Worm (Caenorhabditis elegans) whole organism, L4 larva: ENCODE data around the gene C45G9.4.
A peak's percentile ranks its signal among the peaks of the same experiment; 100 is the strongest.

Experiments
- F26F4.8 ChIP-seq: fragments of 200-800 bp; sonication (Bioruptor generic); conservative IDR thresholded peaks from 2 replicates; pipeline ENCODE4 v1.3.6; 2022; ENCODE audit warnings: missing genetic modification characterization, missing compliant biosample characterization
- F37D6.2 ChIP-seq: sonication (generic microtip); optimal IDR thresholded peaks from 2 replicates; lab custom pipeline; 2016; ENCODE audit warnings: mild to moderate bottlenecking, missing genetic modification characterization, missing compliant biosample characterization
- F44E2.7 ChIP-seq: fragments of 200-800 bp; sonication (Bioruptor generic); IDR thresholded peaks from 2 replicates; pipeline ENCODE4 v2.1.2; 2022; ENCODE audit warnings: missing genetic modification characterization, missing compliant biosample characterization
- R02D3.7 ChIP-seq: fragments of 150-350 bp; sonication (generic microtip); optimal IDR thresholded peaks from 3 replicates; lab custom pipeline; 2014; ENCODE audit warnings: missing biosample characterization, missing genetic modification characterization
- T20F7.1 ChIP-seq: fragments of 200-800 bp; sonication (Bioruptor generic); optimal IDR thresholded peaks from 2 replicates; lab custom pipeline; 2018; ENCODE audit warnings: mild to moderate bottlenecking, missing genetic modification characterization, missing compliant biosample characterization
- Y105C5A.15 ChIP-seq: fragments of 200-800 bp; sonication (Bioruptor generic); IDR thresholded peaks from 2 replicates; pipeline ENCODE4 v1.3.6; 2022; ENCODE audit warnings: missing genetic modification characterization, missing compliant biosample characterization
- Y75B8A.6 ChIP-seq: fragments of 200-800 bp; sonication (Bioruptor generic); IDR thresholded peaks from 2 replicates; pipeline ENCODE4 v1.3.6; 2022; ENCODE audit warnings: missing genetic modification reagents, missing genetic modification characterization, missing compliant biosample characterization
- ZK546.5 ChIP-seq, 2 experiments: sonication (generic microtip); optimal IDR thresholded peaks; 2 replicates each; lab custom pipeline; 2017; ENCODE audit warnings: missing biosample characterization in 2 of 2, missing genetic modification characterization in 2 of 2
- aha-1 ChIP-seq: fragments of 150-350 bp; peaks from one replicate; lab custom pipeline; 2014; ENCODE audit warnings: missing biosample characterization, missing genetic modification characterization
- ama-1 ChIP-seq: fragments of 150-350 bp; optimal IDR thresholded peaks from 2 replicates; lab custom pipeline; 2014; ENCODE audit warnings: inconsistent platforms, mixed read lengths
- attf-4 ChIP-seq: sonication (generic microtip); optimal IDR thresholded peaks from 3 replicates; lab custom pipeline; 2017; ENCODE audit warnings: missing biosample characterization, missing genetic modification characterization
- ceh-20 ChIP-seq: fragments of 200-800 bp; sonication (Bioruptor generic); IDR thresholded peaks from 2 replicates; pipeline ENCODE4 v1.3.6; 2022; ENCODE audit warnings: missing genetic modification reagents, missing genetic modification characterization, missing compliant biosample characterization
- ceh-32 ChIP-seq: sonication (generic microtip); optimal IDR thresholded peaks from 2 replicates; lab custom pipeline; 2016; ENCODE audit warnings: mild to moderate bottlenecking, missing genetic modification characterization, missing compliant biosample characterization; ENCODE audit not compliant: poor library complexity
- ces-1 ChIP-seq: fragments of 150-350 bp; sonication (generic microtip); optimal IDR thresholded peaks from 4 replicates; lab custom pipeline; 2014; ENCODE audit warnings: missing biosample characterization, missing genetic modification reagents, missing genetic modification characterization
- dmd-6 ChIP-seq: fragments of 200-800 bp; sonication (Bioruptor generic); IDR thresholded peaks from 2 replicates; pipeline ENCODE4 v1.3.6; 2022; ENCODE audit warnings: missing genetic modification reagents, missing genetic modification characterization, missing compliant biosample characterization
- duxl-1 ChIP-seq: sonication (generic microtip); optimal IDR thresholded peaks from 2 replicates; lab custom pipeline; 2016; ENCODE audit warnings: mild to moderate bottlenecking, missing genetic modification characterization, moderate library complexity, missing compliant biosample characterization; ENCODE audit not compliant: poor library complexity
- gei-8 ChIP-seq: fragments of 200-800 bp; sonication (Bioruptor generic); optimal IDR thresholded peaks from 2 replicates; lab custom pipeline; 2018; ENCODE audit warnings: mild to moderate bottlenecking, missing genetic modification characterization, missing compliant biosample characterization
- hif-1 ChIP-seq, 2 experiments: sonication (generic microtip); optimal IDR thresholded peaks; 2 replicates each; lab custom pipeline; 2016 to 2017; ENCODE audit warnings: missing compliant biosample characterization in 2 of 2, missing genetic modification characterization in 2 of 2, missing genetic modification reagents in 2 of 2, missing genotype in 2 of 2, mild to moderate bottlenecking in 1 of 2
- hlh-11 ChIP-seq: fragments of 200-800 bp; sonication (Bioruptor generic); optimal IDR thresholded peaks from 2 replicates; lab custom pipeline; 2018; ENCODE audit warnings: mild to moderate bottlenecking, missing genetic modification characterization, missing compliant biosample characterization
- hlh-30 ChIP-seq: sonication (generic microtip); optimal IDR thresholded peaks from 2 replicates; lab custom pipeline; 2017; ENCODE audit warnings: antibody characterized with exemption, mild to moderate bottlenecking, missing genetic modification characterization, missing compliant biosample characterization; ENCODE audit not compliant: insufficient read depth
- jun-1 ChIP-seq: fragments of 150-350 bp; optimal IDR thresholded peaks from 2 replicates; lab custom pipeline; 2014; ENCODE audit warnings: missing biosample characterization, missing genetic modification reagents, missing genetic modification characterization
- lin-1 ChIP-seq: fragments of 200-800 bp; sonication (Bioruptor generic); IDR thresholded peaks from 2 replicates; pipeline ENCODE4 v1.3.6; 2022; ENCODE audit warnings: missing genetic modification reagents, missing genetic modification characterization, missing compliant biosample characterization
- lin-15B ChIP-seq: fragments of 150-350 bp; sonication (generic microtip); optimal IDR thresholded peaks from 3 replicates; lab custom pipeline; 2014; ENCODE audit warnings: missing biosample characterization, missing genetic modification characterization
- lin-29 ChIP-seq: fragments of 200-800 bp; sonication (Bioruptor generic); IDR thresholded peaks from 2 replicates; pipeline ENCODE4 v1.3.6; 2022; ENCODE audit warnings: missing genetic modification reagents, missing genetic modification characterization, missing compliant biosample characterization
- lin-38 ChIP-seq: fragments of 200-800 bp; sonication (Bioruptor generic); IDR thresholded peaks from 2 replicates; pipeline ENCODE4 v1.3.6; 2022; ENCODE audit warnings: missing genetic modification reagents, missing genetic modification characterization, missing compliant biosample characterization
- lir-3 ChIP-seq: sonication (generic microtip); optimal IDR thresholded peaks from 2 replicates; lab custom pipeline; 2016; ENCODE audit warnings: mild to moderate bottlenecking, missing genetic modification characterization, missing compliant biosample characterization
- lsy-2 ChIP-seq, 2 experiments: fragments of 150-350 bp in 1 of 2; sonication (generic microtip) in 1 of 2; optimal IDR thresholded peaks; 2 replicates each; lab custom pipeline; 2014 to 2017; ENCODE audit warnings: missing biosample characterization in 2 of 2, missing genetic modification characterization in 2 of 2
- madf-9 ChIP-seq: fragments of 200-800 bp; sonication (Bioruptor generic); conservative IDR thresholded peaks from 2 replicates; pipeline ENCODE4 v1.3.6; 2022; ENCODE audit warnings: missing genetic modification reagents, missing genetic modification characterization, missing compliant biosample characterization
- mep-1 ChIP-seq: fragments of 150-350 bp; sonication (generic microtip); optimal IDR thresholded peaks from 3 replicates; lab custom pipeline; 2014; ENCODE audit warnings: missing biosample characterization, missing genetic modification characterization
- mes-2 ChIP-seq: sonication (generic microtip); optimal IDR thresholded peaks from 2 replicates; lab custom pipeline; 2016; ENCODE audit warnings: missing genotype, mild to moderate bottlenecking, missing genetic modification characterization, missing compliant biosample characterization; ENCODE audit not compliant: poor library complexity, severe bottlenecking
- mxl-3 ChIP-seq: fragments of 200-800 bp; sonication (Bioruptor generic); optimal IDR thresholded peaks from 2 replicates; lab custom pipeline; 2018; ENCODE audit warnings: mild to moderate bottlenecking, missing genetic modification characterization, missing compliant biosample characterization
- nhr-102 ChIP-seq: sonication (generic microtip); optimal IDR thresholded peaks from 2 replicates; lab custom pipeline; 2016; ENCODE audit warnings: mild to moderate bottlenecking, missing genetic modification characterization, moderate library complexity, missing compliant biosample characterization
- nhr-11 ChIP-seq: fragments of 150-350 bp; optimal IDR thresholded peaks from 2 replicates; lab custom pipeline; 2014; ENCODE audit warnings: missing biosample characterization, missing genetic modification characterization
- nhr-237 ChIP-seq: sonication (generic microtip); optimal IDR thresholded peaks from 2 replicates; lab custom pipeline; 2017; ENCODE audit warnings: missing biosample characterization, missing genetic modification characterization
- nhr-25 ChIP-seq: sonication (generic microtip); optimal IDR thresholded peaks from 2 replicates; lab custom pipeline; 2017; ENCODE audit warnings: missing genetic modification characterization, mild to moderate bottlenecking, missing compliant biosample characterization, antibody characterized with exemption, moderate library complexity, borderline replicate concordance; ENCODE audit not compliant: insufficient read depth
- nhr-48 ChIP-seq: sonication (generic microtip); optimal IDR thresholded peaks from 2 replicates; lab custom pipeline; 2016; ENCODE audit warnings: mild to moderate bottlenecking, missing genetic modification characterization, missing compliant biosample characterization
- pha-4 ChIP-seq, 2 experiments: fragments of 150-350 bp in 1 of 2; fragments of 200-800 bp in 1 of 2; sonication (Bioruptor generic) in 1 of 2; IDR thresholded peaks in 1 of 2; optimal IDR thresholded peaks in 1 of 2; 2 replicates each; pipeline versions ENCODE4 v1.3.6 to Lab custom; 2014 to 2022; ENCODE audit warnings: missing genetic modification characterization in 2 of 2, missing genetic modification reagents in 2 of 2, missing biosample characterization in 1 of 2, missing compliant biosample characterization in 1 of 2
- pqm-1 ChIP-seq: sonication (generic microtip); optimal IDR thresholded peaks from 2 replicates; lab custom pipeline; 2017; ENCODE audit warnings: missing biosample characterization, missing genetic modification characterization
- rbr-2 ChIP-seq: sonication (generic microtip); optimal IDR thresholded peaks from 2 replicates; lab custom pipeline; 2016; ENCODE audit warnings: missing genotype, missing genetic modification characterization, missing compliant biosample characterization
- sdz-12 ChIP-seq: fragments of 200-800 bp; sonication (Bioruptor generic); optimal IDR thresholded peaks from 2 replicates; lab custom pipeline; 2018; ENCODE audit warnings: mild to moderate bottlenecking, missing genetic modification characterization, missing compliant biosample characterization
- skn-1 ChIP-seq: fragments of 150-350 bp; optimal IDR thresholded peaks from 2 replicates; lab custom pipeline; 2014; ENCODE audit warnings: missing biosample characterization, missing genetic modification characterization
- spr-1 ChIP-seq: sonication (generic microtip); optimal IDR thresholded peaks from 2 replicates; lab custom pipeline; 2016; ENCODE audit warnings: mild to moderate bottlenecking, missing genetic modification characterization, missing compliant biosample characterization
- tag-97 ChIP-seq: fragments of 200-800 bp; sonication (Bioruptor generic); IDR thresholded peaks from 2 replicates; pipeline ENCODE4 v1.3.6; 2022; ENCODE audit warnings: missing genetic modification characterization, missing compliant biosample characterization
- unc-62 ChIP-seq, 3 experiments: fragments of 150-350 bp in 1 of 3; sonication (generic microtip); optimal IDR thresholded peaks in 2 of 3; peaks in 1 of 3; 1 replicate in 1 of 3; 2 replicates in 2 of 3; lab custom pipeline; 2014 to 2017; ENCODE audit warnings: missing biosample characterization in 3 of 3, missing genetic modification characterization in 3 of 3, missing genetic modification reagents in 3 of 3, missing genotype in 1 of 3
- vab-7 ChIP-seq: fragments of 200-800 bp; sonication (Bioruptor generic); IDR thresholded peaks from 2 replicates; pipeline ENCODE4 v1.3.6; 2022; ENCODE audit warnings: missing genetic modification reagents, missing genetic modification characterization, missing compliant biosample characterization
- ztf-7 ChIP-seq: fragments of 150-350 bp; optimal IDR thresholded peaks from 2 replicates; lab custom pipeline; 2014; ENCODE audit warnings: missing biosample characterization, missing genetic modification characterization

C45G9.4 gene

ce11 chrIII:5077150-5077814 lies 14.8 kb downstream of the C45G9.4 start, which contains the start of gene alh-1 (continued):
- TF ChIP-seq F44E2.7 (GFP tag; lab: Robert Waterston, UW) (no peak), hlh-30 (tag; lab: Kevin White, UChicago) (peak; percentile 21), unc-62 (GFP tag; optimal IDR thresholded peaks at IDR 0.05 in 1 of 2; lab: Kevin White, UChicago) (peak in 1 of 2 experiments; percentile 74), unc-62 (tag; optimal IDR thresholded peaks at IDR 0.05; lab: Kevin White, UChicago) (no peak), mxl-3 (GFP tag; lab: Kevin White, UChicago) (peak; percentile 53), ces-1 (GFP tag; lab: Kevin White, UChicago) (no peak), duxl-1 (tag; lab: Kevin White, UChicago) (no peak), aha-1 (tag; lab: Kevin White, UChicago) (peak; percentile 20), attf-4 (no peak), pqm-1 (tag; lab: Kevin White, UChicago) (peak; percentile 78), F26F4.8 (GFP tag; lab: Robert Waterston, UW) (no peak), lin-1 (GFP tag; lab: Robert Waterston, UW) (no peak), ztf-7 (tag; lab: Kevin White, UChicago) (no peak), hif-1 (tag; optimal IDR thresholded peaks at IDR 0.05; lab: Kevin White, UChicago) (no peak), lsy-2 (tag; optimal IDR thresholded peaks at IDR 0.05; lab: Kevin White, UChicago) (peak in 1 of 2 experiments; percentile 12), ZK546.5 (tag; optimal IDR thresholded peaks at IDR 0.05; lab: Kevin White, UChicago) (no peak), gei-8 (GFP tag; lab: Kevin White, UChicago) (no peak), sdz-12 (GFP tag; lab: Kevin White, UChicago) (no peak), nhr-11 (tag; lab: Kevin White, UChicago) (no peak), nhr-237 (tag; lab: Kevin White, UChicago) (no peak), spr-1 (no peak), madf-9 (GFP tag; lab: Robert Waterston, UW) (no peak), ceh-32 (tag; lab: Kevin White, UChicago) (no peak), rbr-2 (tag; lab: Kevin White, UChicago) (no peak)

ce11 chrIII:5078062-5078461 lies 15.6 kb downstream of the C45G9.4 start:
- peak in 1 of 2 experiments; percentile 78 for TF ChIP-seq unc-62 (GFP tag; optimal IDR thresholded peaks at IDR 0.05 in 1 of 2; lab: Kevin White, UChicago)
- no peak for TF ChIP-seq unc-62 (tag; optimal IDR thresholded peaks at IDR 0.05; lab: Kevin White, UChicago)
- TF ChIP-seq mxl-3 (GFP tag; lab: Kevin White, UChicago), result peak; percentile 97
- TF ChIP-seq Y105C5A.15 (GFP tag; lab: Robert Waterston, UW), result no peak
- TF ChIP-seq F37D6.2 (tag; lab: Kevin White, UChicago), result no peak
- TF ChIP-seq lin-15B (tag; lab: Kevin White, UChicago), result no peak
- TF ChIP-seq lir-3 (tag; lab: Kevin White, UChicago), result no peak
- peak; percentile 60 for TF ChIP-seq T20F7.1 (GFP tag; lab: Kevin White, UChicago)
- TF ChIP-seq hlh-11 (tag; lab: Kevin White, UChicago), result peak; percentile 94
- peak; percentile 65 for TF ChIP-seq mes-2
- peak in 1 of 2 experiments; percentile 75 for TF ChIP-seq lsy-2 (tag; optimal IDR thresholded peaks at IDR 0.05; lab: Kevin White, UChicago)
- no peak for TF ChIP-seq R02D3.7
- TF ChIP-seq ceh-20, result 0 out of 2 replicates have a peak, but pooled peaks have one; percentile 38
- no peak for TF ChIP-seq nhr-25 (tag; lab: Kevin White, UChicago)
- no peak for TF ChIP-seq vab-7 (GFP tag; lab: Robert Waterston, UW)
- peak; percentile 46; the same call in 1 of the 2 replicates for TF ChIP-seq pha-4 (GFP tag; IDR thresholded peaks at IDR 0.05; lab: Robert Waterston, UW)
- peak; percentile 84 for TF ChIP-seq pha-4 (tag; optimal IDR thresholded peaks at IDR 0.05; lab: Kevin White, UChicago)
- peak; percentile 99 for TF ChIP-seq dmd-6
- no peak for TF ChIP-seq ama-1
- no peak for TF ChIP-seq Y75B8A.6
- no peak for TF ChIP-seq skn-1
- peak; percentile 81 for TF ChIP-seq mep-1
- TF ChIP-seq jun-1, result no peak
- TF ChIP-seq nhr-102 (tag; lab: Kevin White, UChicago), result peak; percentile 53
- TF ChIP-seq hif-1 (tag; optimal IDR thresholded peaks at IDR 0.05; lab: Kevin White, UChicago), result peak in 1 of 2 experiments; percentile 66
- TF ChIP-seq nhr-48 (tag; lab: Kevin White, UChicago), result peak; percentile 88
- TF ChIP-seq tag-97 (GFP tag; lab: Robert Waterston, UW), result no peak
- 0 out of 2 replicates have a peak, but pooled peaks have one; percentile 30 for TF ChIP-seq lin-38 (GFP tag; lab: Robert Waterston, UW)
- no peak for TF ChIP-seq lin-29
- TF ChIP-seq nhr-11 (tag; lab: Kevin White, UChicago), result peak; percentile 83
